Fruit fly (Drosophila melanogaster) whole organism, pupa: Measurements from ENCODE around the gene Naa40.

Experiments used
- CG12605 ChIP-seq: fragments of 200-800 bp; sonication (Bioruptor generic); IDR thresholded peaks from 2 replicates; pipeline ENCODE4 v1.3.6; 2022; ENCODE audit warnings: missing biosample characterization, missing genetic modification characterization
- CG14655 ChIP-seq: fragments of 200-800 bp; sonication (Bioruptor generic); optimal IDR thresholded peaks from 3 replicates; lab custom pipeline; 2017; ENCODE audit warnings: mild to moderate bottlenecking, missing biosample characterization, missing genetic modification reagents, missing genetic modification characterization
- CG4496 ChIP-seq: fragments of 200-800 bp; sonication (Bioruptor generic); IDR thresholded peaks from 3 replicates; pipeline ENCODE4 v1.3.6; 2022; ENCODE audit warnings: missing biosample characterization, missing genetic modification characterization
- EcR ChIP-seq: fragments of 200-800 bp; sonication (Bioruptor generic); optimal IDR thresholded peaks from 3 replicates; lab custom pipeline; 2019; ENCODE audit warnings: missing biosample characterization, missing genetic modification characterization, mild to moderate bottlenecking, moderate library complexity, missing genetic modification reagents
- gl ChIP-seq: fragments of 200-800 bp; sonication (Bioruptor generic); optimal IDR thresholded peaks from 2 replicates; lab custom pipeline; 2018; ENCODE audit warnings: missing biosample characterization, mild to moderate bottlenecking, missing genetic modification characterization

DNA sequence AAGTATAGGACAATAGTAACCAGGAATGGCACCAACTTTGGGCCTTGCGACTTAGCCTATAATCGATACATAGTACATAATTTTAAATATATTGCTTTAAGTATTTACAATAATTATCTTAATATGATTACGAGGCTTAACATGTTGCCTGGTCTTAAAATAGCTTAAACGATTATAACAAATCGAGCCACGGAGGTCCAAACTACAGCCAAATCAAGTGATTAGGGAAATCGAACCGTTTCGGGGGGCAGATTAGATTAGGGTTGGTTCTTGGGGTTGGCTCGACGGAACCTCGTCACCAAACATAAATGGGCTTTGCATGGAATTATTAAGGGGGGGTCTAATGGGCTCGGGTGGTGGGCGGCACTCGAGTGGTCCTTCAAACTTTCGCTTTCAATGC lies 43.5 kb downstream of the Naa40 start:
- TF ChIP-seq CG4496 (GFP tag; lab: Robert Waterston, UW) (no peak), EcR (GFP tag; lab: Kevin White, UChicago) (no peak), CG12605 (GFP tag; lab: Robert Waterston, UW) (no peak), gl (no peak), CG14655 (GFP tag; lab: Kevin White, UChicago) (no peak)
